Fruit fly (Drosophila melanogaster) Kc167 (cell line): ENCODE data around the gene CG2854.

Source experiments
- Myc ChIP-seq: fragments of >200 bp; optimal IDR thresholded peaks from 2 replicates; lab custom pipeline; 2017; ENCODE audit warnings: missing external identifiers
- Sin3A ChIP-seq: fragments of >200 bp; optimal IDR thresholded peaks from 2 replicates; lab custom pipeline; 2018; ENCODE audit warnings: missing external identifiers
- h ChIP-seq: fragments of >200 bp; optimal IDR thresholded peaks from 3 replicates; lab custom pipeline; 2018; ENCODE audit warnings: missing external identifiers
- insv ChIP-seq: fragments of >200 bp; optimal IDR thresholded peaks from 3 replicates; lab custom pipeline; 2018; ENCODE audit warnings: missing external identifiers
- psq ChIP-seq: fragments of >200 bp; optimal IDR thresholded peaks from 2 replicates; lab custom pipeline; 2017; ENCODE audit warnings: missing external identifiers
- ttk ChIP-seq: sonication (Bioruptor generic); optimal IDR thresholded peaks from 2 replicates; lab custom pipeline; 2017; ENCODE audit warnings: missing external identifiers

The CG2854 gene

dm6 chrX:2350228-2350564, 23.3 kb downstream of the CG2854 start:
- TF ChIP-seq h (lab: Kevin White, UChicago) (no peak), psq (no peak), ttk (lab: Kevin White, UChicago) (no peak)

dm6 chrX:2352819-2353218, 25.9 kb downstream of the CG2854 start:
- TF ChIP-seq h (lab: Kevin White, UChicago) = no peak
- no peak for TF ChIP-seq ttk (lab: Kevin White, UChicago)
- no peak for TF ChIP-seq Sin3A (lab: Kevin White, UChicago)
- TF ChIP-seq Myc (lab: Kevin White, UChicago) = no peak
- no peak for TF ChIP-seq insv (lab: Kevin White, UChicago)
- no peak for TF ChIP-seq psq

- TF ChIP-seq Myc (lab: Kevin White, UChicago) (no peak), Sin3A (lab: Kevin White, UChicago) (no peak), h (lab: Kevin White, UChicago) (no peak)
Observed at dm6 chrX:2354169-2354568, 27.2 kb downstream of the CG2854 start.

- TF ChIP-seq Myc (lab: Kevin White, UChicago) (no peak), Sin3A (lab: Kevin White, UChicago) (no peak), ttk (lab: Kevin White, UChicago) (no peak), h (lab: Kevin White, UChicago) (no peak), psq (no peak), insv (lab: Kevin White, UChicago) (no peak)
Observed at dm6 chrX:2355531-2355986, 28.6 kb downstream of the CG2854 start.

- TF ChIP-seq insv (lab: Kevin White, UChicago) (no peak), h (lab: Kevin White, UChicago) (no peak), Sin3A (lab: Kevin White, UChicago) (no peak), ttk (lab: Kevin White, UChicago) (no peak), Myc (lab: Kevin White, UChicago) (no peak), psq (no peak)
Observed at dm6 chrX:2356441-2356840, 29.5 kb downstream of the CG2854 start.

dm6 chrX:2358195-2358594, 31.3 kb downstream of the CG2854 start:
- TF ChIP-seq insv (lab: Kevin White, UChicago) (no peak), ttk (lab: Kevin White, UChicago) (no peak), psq (no peak), h (lab: Kevin White, UChicago) (no peak), Myc (lab: Kevin White, UChicago) (no peak), Sin3A (lab: Kevin White, UChicago) (no peak)

- TF ChIP-seq psq (no peak), ttk (lab: Kevin White, UChicago) (no peak), Myc (lab: Kevin White, UChicago) (no peak)
Observed at dm6 chrX:2359845-2360244, 32.9 kb downstream of the CG2854 start.

- TF ChIP-seq psq = no peak
Observed at dm6 chrX:2360992-2361391, 34.1 kb downstream of the CG2854 start.

dm6 chrX:2362414-2362813, 35.5 kb downstream of the CG2854 start:
- TF ChIP-seq psq (no peak), h (lab: Kevin White, UChicago) (no peak), Sin3A (lab: Kevin White, UChicago) (no peak), insv (lab: Kevin White, UChicago) (no peak), Myc (lab: Kevin White, UChicago) (no peak), ttk (lab: Kevin White, UChicago) (no peak)

dm6 chrX:2363733-2364132, 36.8 kb downstream of the CG2854 start:
- no peak for TF ChIP-seq Myc (lab: Kevin White, UChicago)

- TF ChIP-seq Myc (lab: Kevin White, UChicago) = no peak
Observed at dm6 chrX:2365405-2365804, 38.5 kb downstream of the CG2854 start.

dm6 chrX:2366171-2366570, 39.2 kb downstream of the CG2854 start, which contains the start of gene CG2841:
TSS of gene CG2841 (minus strand) at chrX:2366356.
- TF ChIP-seq psq (no peak), h (lab: Kevin White, UChicago) (no peak), Sin3A (lab: Kevin White, UChicago) (no peak), insv (lab: Kevin White, UChicago) (no peak), Myc (lab: Kevin White, UChicago) (no peak), ttk (lab: Kevin White, UChicago) (no peak)
